Worm (Caenorhabditis elegans) whole organism, L1 larva: ENCODE measurements around the gene F52D2.5.
A peak's percentile ranks its signal among the peaks of the same experiment; 100 is the strongest.

Experiments
- C16A3.4 ChIP-seq: fragments of 150-350 bp; optimal IDR thresholded peaks from 2 replicates; lab custom pipeline; 2014; ENCODE audit warnings: missing biosample characterization, missing genetic modification characterization
- F16B12.6 ChIP-seq: fragments of 150-350 bp; optimal IDR thresholded peaks from 2 replicates; lab custom pipeline; 2014; ENCODE audit warnings: missing biosample characterization, missing genetic modification characterization
- Y116A8C.19 ChIP-seq: sonication (generic microtip); optimal IDR thresholded peaks from 2 replicates; lab custom pipeline; 2016; ENCODE audit warnings: missing compliant biosample characterization, missing genetic modification characterization, borderline replicate concordance
- aly-2 ChIP-seq: fragments of 150-350 bp; optimal IDR thresholded peaks from 2 replicates; lab custom pipeline; 2014; ENCODE audit warnings: missing biosample characterization, missing genetic modification characterization
- ceh-82 ChIP-seq, 3 experiments: fragments of 150-350 bp in 1 of 3; sonication (generic microtip) in 2 of 3; optimal IDR thresholded peaks; 2 replicates each; lab custom pipeline; 2014 to 2017; ENCODE audit warnings: missing biosample characterization in 3 of 3, missing genetic modification characterization in 3 of 3
- ceh-88 ChIP-seq: fragments of 200-800 bp; sonication (Bioruptor generic); IDR thresholded peaks from 2 replicates; pipeline ENCODE4 v1.3.6; 2022; ENCODE audit warnings: missing genetic modification characterization, missing compliant biosample characterization
- ceh-90 ChIP-seq: sonication (generic microtip); optimal IDR thresholded peaks from 2 replicates; lab custom pipeline; 2016; ENCODE audit warnings: missing genetic modification characterization, missing compliant biosample characterization
- ces-1 ChIP-seq: fragments of 150-350 bp; optimal IDR thresholded peaks from 2 replicates; lab custom pipeline; 2014; ENCODE audit warnings: missing biosample characterization, missing genetic modification reagents, missing genetic modification characterization
- dpl-1 ChIP-seq, 3 experiments: fragments of 150-350 bp in 2 of 3; sonication (generic microtip) in 1 of 3; optimal IDR thresholded peaks; 2 replicates each; lab custom pipeline; 2014 to 2017; ENCODE audit warnings: missing biosample characterization in 3 of 3, missing genetic modification characterization in 3 of 3, missing genetic modification reagents in 3 of 3
- efl-1 ChIP-seq, 4 experiments: fragments of 150-350 bp; optimal IDR thresholded peaks in 3 of 4; peaks in 1 of 4; 1 replicate in 1 of 4; 2 replicates in 3 of 4; lab custom pipeline; 2014; ENCODE audit warnings: missing biosample characterization in 2 of 4, missing genetic modification characterization in 2 of 4, missing genetic modification reagents in 2 of 4
- efl-3 ChIP-seq: fragments of 200-800 bp; sonication (Bioruptor generic); optimal IDR thresholded peaks from 2 replicates; lab custom pipeline; 2018; ENCODE audit warnings: mild to moderate bottlenecking, missing genetic modification characterization, missing compliant biosample characterization
- egl-27 ChIP-seq, 2 experiments: fragments of 150-350 bp in 1 of 2; sonication (generic microtip); optimal IDR thresholded peaks; 3 replicates each; lab custom pipeline; 2017 to 2018; ENCODE audit warnings: missing biosample characterization in 2 of 2, missing genetic modification characterization in 2 of 2, missing genetic modification reagents in 2 of 2
- fos-1 ChIP-seq: fragments of 150-350 bp; optimal IDR thresholded peaks from 2 replicates; lab custom pipeline; 2014; ENCODE audit warnings: missing biosample characterization, missing genetic modification characterization
- irx-1 ChIP-seq: sonication (generic microtip); optimal IDR thresholded peaks from 2 replicates; lab custom pipeline; 2016; ENCODE audit warnings: missing genetic modification characterization, missing compliant biosample characterization
- isw-1 ChIP-seq: fragments of 200-800 bp; sonication (Bioruptor generic); IDR thresholded peaks from 2 replicates; pipeline ENCODE4 v1.3.6; 2022; ENCODE audit warnings: missing genetic modification characterization, missing compliant biosample characterization
- lin-15B ChIP-seq: fragments of 150-350 bp; sonication (generic microtip); optimal IDR thresholded peaks from 3 replicates; lab custom pipeline; 2014; ENCODE audit warnings: missing biosample characterization, missing genetic modification characterization
- lsy-2 ChIP-seq, 2 experiments: fragments of 150-350 bp; optimal IDR thresholded peaks; 2 replicates each; lab custom pipeline; 2014; ENCODE audit warnings: missing biosample characterization in 2 of 2, missing genetic modification characterization in 2 of 2
- mep-1 ChIP-seq: fragments of 150-350 bp; optimal IDR thresholded peaks from 2 replicates; lab custom pipeline; 2014; ENCODE audit warnings: missing biosample characterization, missing genetic modification characterization
- nhr-19 ChIP-seq: fragments of 200-800 bp; sonication (Bioruptor generic); conservative IDR thresholded peaks from 2 replicates; pipeline ENCODE4 v1.3.6; 2022; ENCODE audit warnings: missing genetic modification characterization, missing compliant biosample characterization
- nhr-237 ChIP-seq: fragments of 150-350 bp; optimal IDR thresholded peaks from 2 replicates; lab custom pipeline; 2014; ENCODE audit warnings: missing biosample characterization, missing genetic modification characterization
- nhr-77 ChIP-seq: fragments of 150-350 bp; optimal IDR thresholded peaks from 2 replicates; lab custom pipeline; 2014; ENCODE audit warnings: missing biosample characterization, missing genetic modification characterization
- nhr-90 ChIP-seq: sonication (generic microtip); optimal IDR thresholded peaks from 2 replicates; lab custom pipeline; 2016; ENCODE audit warnings: mild to moderate bottlenecking, missing genetic modification characterization, missing compliant biosample characterization; ENCODE audit not compliant: poor library complexity
- pag-3 ChIP-seq: sonication (generic microtip); optimal IDR thresholded peaks from 2 replicates; lab custom pipeline; 2017; ENCODE audit warnings: missing genetic modification characterization, mild to moderate bottlenecking, missing compliant biosample characterization, antibody characterized with exemption, borderline replicate concordance; ENCODE audit not compliant: insufficient read depth
- pax-3 ChIP-seq: fragments of 200-800 bp; sonication (Bioruptor generic); optimal IDR thresholded peaks from 2 replicates; lab custom pipeline; 2018; ENCODE audit warnings: mild to moderate bottlenecking, missing genetic modification characterization, moderate library complexity, missing compliant biosample characterization
- skn-1 ChIP-seq: fragments of 150-350 bp; optimal IDR thresholded peaks from 2 replicates; lab custom pipeline; 2014; ENCODE audit warnings: missing biosample characterization, missing genetic modification characterization
- unc-30 ChIP-seq: sonication (generic microtip); optimal IDR thresholded peaks from 2 replicates; lab custom pipeline; 2017; ENCODE audit warnings: missing biosample characterization, missing genetic modification characterization
- vab-15 ChIP-seq: sonication (generic microtip); optimal IDR thresholded peaks from 2 replicates; lab custom pipeline; 2017; ENCODE audit warnings: missing genotype, mild to moderate bottlenecking, missing genetic modification characterization, missing compliant biosample characterization
- xbp-1 ChIP-seq: sonication (generic microtip); optimal IDR thresholded peaks from 2 replicates; lab custom pipeline; 2016; ENCODE audit warnings: missing genetic modification characterization, missing compliant biosample characterization
- zag-1 ChIP-seq: fragments of 150-350 bp; optimal IDR thresholded peaks from 2 replicates; lab custom pipeline; 2014; ENCODE audit warnings: missing biosample characterization, missing genetic modification characterization
- ztf-11 ChIP-seq, 2 experiments: sonication (generic microtip); optimal IDR thresholded peaks; 2 replicates each; lab custom pipeline; 2016 to 2017; ENCODE audit warnings: missing genetic modification characterization in 2 of 2, missing biosample characterization in 1 of 2, missing compliant biosample characterization in 1 of 2

The F52D2.5 gene

DNA sequence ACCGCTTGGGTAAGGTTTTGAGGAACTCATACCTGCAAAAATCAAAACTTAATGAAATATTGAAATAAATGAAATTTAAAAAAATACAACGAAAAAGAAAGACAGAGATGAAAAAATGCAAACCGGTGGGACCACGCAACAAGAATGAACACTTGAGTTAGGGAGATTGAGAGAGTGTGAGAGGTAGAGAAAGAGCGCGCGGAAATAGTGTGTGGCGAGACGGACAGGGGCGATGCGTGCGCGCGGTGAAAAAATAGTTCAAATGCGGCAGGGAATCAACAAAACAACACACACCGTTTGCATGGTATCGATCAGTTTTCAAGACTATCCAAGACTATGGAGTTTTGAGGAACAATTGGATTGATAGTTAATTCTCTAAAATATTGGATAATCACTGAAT, 15.0 kb upstream of the F52D2.5 start, which contains the start of gene meg-3 (continued):
- TF ChIP-seq ztf-11 (tag; optimal IDR thresholded peaks at IDR 0.05; lab: Kevin White, UChicago), result no peak
- no peak for TF ChIP-seq efl-3 (GFP tag; lab: Kevin White, UChicago)
- TF ChIP-seq nhr-19 (GFP tag; lab: Robert Waterston, UW), result peak; percentile 38
- no peak for TF ChIP-seq nhr-90 (tag; lab: Kevin White, UChicago)
- peak in 1 of 3 experiments; percentile 6 for TF ChIP-seq ceh-82 (tag; optimal IDR thresholded peaks at IDR 0.05; lab: Kevin White, UChicago)
- TF ChIP-seq F16B12.6, result no peak
- no peak for TF ChIP-seq lin-15B
- no peak for TF ChIP-seq zag-1 (tag; lab: Kevin White, UChicago)
- TF ChIP-seq Y116A8C.19, result no peak
- TF ChIP-seq isw-1, result no peak
- no peak for TF ChIP-seq lsy-2 (tag; optimal IDR thresholded peaks at IDR 0.05; lab: Kevin White, UChicago)

DNA sequence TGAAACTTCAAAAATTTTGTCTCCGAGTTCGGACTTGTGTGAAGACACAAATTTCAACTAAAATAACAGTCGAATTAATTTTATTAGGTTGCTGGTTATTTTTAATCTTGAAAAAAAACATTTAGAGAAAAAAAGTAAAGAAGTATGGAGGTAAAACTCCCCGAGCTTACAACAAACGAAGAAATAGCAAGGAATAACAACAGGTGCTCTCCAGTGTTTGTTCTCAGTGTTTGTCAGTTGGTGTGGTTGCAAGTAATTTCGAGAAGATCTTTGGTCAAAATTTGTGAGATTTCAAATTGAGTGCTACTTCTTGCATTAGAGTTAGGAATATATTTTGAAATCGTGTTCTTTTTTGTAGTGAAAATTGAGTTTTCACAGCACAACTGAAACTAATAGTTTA, 10.2 kb upstream of the F52D2.5 start:
- TF ChIP-seq skn-1 (tag; lab: Kevin White, UChicago) (peak; percentile 2), C16A3.4 (tag; lab: Kevin White, UChicago) (no peak)

DNA sequence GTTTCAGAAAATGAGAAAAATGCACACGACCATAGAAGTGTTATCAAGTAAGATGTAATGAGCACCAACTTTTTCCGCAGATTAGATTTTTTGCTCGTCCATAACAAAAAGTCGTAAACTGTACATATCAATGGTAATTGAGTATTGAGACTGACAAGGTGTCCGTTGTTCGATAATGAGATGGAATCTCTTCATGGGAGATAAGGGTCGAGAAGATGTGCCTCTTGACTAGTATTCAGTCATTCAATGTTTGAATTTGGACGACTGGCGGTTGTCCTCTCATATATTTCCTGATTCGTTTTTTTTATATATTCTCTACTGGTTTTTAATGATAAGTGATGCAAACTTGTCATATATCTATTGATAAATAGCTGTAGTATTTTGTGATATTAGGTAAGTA, 7.1 kb upstream of the F52D2.5 start:
- TF ChIP-seq efl-1 (optimal IDR thresholded peaks at IDR 0.05; lab: Kevin White, UChicago), result no peak
- TF ChIP-seq efl-1 (GFP tag; optimal IDR thresholded peaks at IDR 0.05 in 1 of 2; lab: Kevin White, UChicago), result peak in 1 of 2 experiments; percentile 69
- no peak for TF ChIP-seq egl-27 (tag; optimal IDR thresholded peaks at IDR 0.05; lab: Kevin White, UChicago)

DNA sequence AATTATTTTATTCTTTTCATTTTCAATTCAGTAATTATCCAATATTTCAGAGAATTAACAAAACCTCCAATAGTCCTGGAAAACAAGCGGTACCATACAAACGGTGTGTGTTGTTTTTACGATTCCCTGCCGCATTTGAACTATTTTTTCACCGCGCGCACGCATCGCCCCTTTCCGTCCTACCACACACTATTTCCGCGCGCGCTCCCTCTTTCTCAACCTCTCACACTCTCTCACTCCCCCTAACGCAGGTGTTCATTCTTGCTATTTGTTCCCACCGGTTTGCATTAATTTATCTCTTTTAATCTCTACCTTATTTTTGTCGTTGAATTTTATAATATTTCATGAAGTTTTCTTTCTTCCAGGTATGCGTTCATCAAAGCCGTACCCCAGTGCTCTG, 3.1 kb upstream of the F52D2.5 start, which contains the start of gene F52D2.12:
F52D2.12 (plus strand) TSS at position 307 of the 400 bp plus-strand sequence.
- TF ChIP-seq ceh-88 (GFP tag; lab: Robert Waterston, UW), result no peak
- TF ChIP-seq pag-3 (tag; lab: Kevin White, UChicago), result no peak
- no peak for TF ChIP-seq fos-1 (tag; lab: Kevin White, UChicago)
- no peak for TF ChIP-seq ceh-90 (tag; lab: Kevin White, UChicago)
- no peak for TF ChIP-seq isw-1
- no peak for TF ChIP-seq efl-1 (optimal IDR thresholded peaks at IDR 0.05; lab: Kevin White, UChicago)
- TF ChIP-seq efl-1 (GFP tag; optimal IDR thresholded peaks at IDR 0.05 in 1 of 2; lab: Kevin White, UChicago), result peak in 1 of 2 experiments; percentile 19
- no peak for TF ChIP-seq egl-27 (tag; optimal IDR thresholded peaks at IDR 0.05; lab: Kevin White, UChicago)
- no peak for TF ChIP-seq nhr-237
- TF ChIP-seq mep-1, result no peak
- TF ChIP-seq, all 84 proteins: peak for 1

DNA sequence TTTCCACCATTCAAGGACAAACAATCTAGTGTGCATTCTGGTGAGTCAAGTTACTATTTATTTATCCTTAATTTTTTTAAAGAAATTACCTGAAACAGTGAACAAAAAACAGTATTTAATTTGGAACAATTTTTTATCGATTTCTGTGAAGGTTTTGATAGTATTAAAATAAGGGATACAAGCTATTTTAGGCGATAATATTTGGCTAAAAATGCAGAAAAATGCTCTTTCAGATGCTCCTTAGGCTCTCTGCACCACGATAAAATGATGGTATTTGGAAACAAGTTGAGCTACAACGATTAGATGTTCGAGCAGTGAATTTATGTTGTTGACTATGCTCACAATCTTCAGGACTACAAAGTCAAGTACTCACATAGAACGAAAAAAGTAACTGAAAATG, 1.1 kb upstream of the F52D2.5 start, which contains the start of gene F52D2.6:
F52D2.6 (plus strand) TSS at position 301 of the 400 bp plus-strand sequence.
- TF ChIP-seq egl-27 (tag; optimal IDR thresholded peaks at IDR 0.05; lab: Kevin White, UChicago) (no peak), aly-2 (tag; lab: Kevin White, UChicago) (no peak), dpl-1 (GFP tag; optimal IDR thresholded peaks at IDR 0.05; lab: Kevin White, UChicago) (no peak), unc-30 (tag; lab: Kevin White, UChicago) (no peak), pax-3 (tag; lab: Kevin White, UChicago) (no peak), xbp-1 (tag; lab: Kevin White, UChicago) (no peak), vab-15 (tag; lab: Kevin White, UChicago) (no peak), ces-1 (GFP tag; lab: Kevin White, UChicago) (no peak)

DNA sequence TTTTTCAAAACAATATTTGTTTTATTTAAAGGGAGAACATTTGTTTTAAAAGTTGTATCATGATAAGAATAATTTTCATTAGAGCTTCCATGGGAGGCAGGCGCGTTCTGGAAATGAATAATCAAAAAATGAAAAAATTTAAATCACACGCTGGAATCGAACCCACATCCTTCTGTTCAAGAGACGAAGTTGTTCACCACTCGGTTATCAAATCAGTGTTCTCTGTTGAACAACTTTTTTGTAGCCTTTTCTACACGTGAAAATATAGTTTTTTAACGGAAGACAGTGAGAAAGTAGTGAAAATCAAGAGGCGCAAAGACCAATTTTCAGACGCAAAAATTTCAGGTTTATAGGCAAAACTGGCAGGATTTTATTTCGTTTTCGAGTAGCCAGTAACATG, 1.8 kb downstream of the F52D2.5 start:
- TF ChIP-seq egl-27 (tag; optimal IDR thresholded peaks at IDR 0.05; lab: Kevin White, UChicago) (no peak), nhr-77 (tag; lab: Kevin White, UChicago) (no peak), irx-1 (no peak)
